Fruit fly (Drosophila melanogaster) Kc167 (cell line): ENCODE measurements around the gene RhoGAP15B.

Experiments used
- Sin3A ChIP-seq: fragments of >200 bp; optimal IDR thresholded peaks from 2 replicates; lab custom pipeline; 2018; ENCODE audit warnings: missing external identifiers
- h ChIP-seq: fragments of >200 bp; optimal IDR thresholded peaks from 3 replicates; lab custom pipeline; 2018; ENCODE audit warnings: missing external identifiers

DNA sequence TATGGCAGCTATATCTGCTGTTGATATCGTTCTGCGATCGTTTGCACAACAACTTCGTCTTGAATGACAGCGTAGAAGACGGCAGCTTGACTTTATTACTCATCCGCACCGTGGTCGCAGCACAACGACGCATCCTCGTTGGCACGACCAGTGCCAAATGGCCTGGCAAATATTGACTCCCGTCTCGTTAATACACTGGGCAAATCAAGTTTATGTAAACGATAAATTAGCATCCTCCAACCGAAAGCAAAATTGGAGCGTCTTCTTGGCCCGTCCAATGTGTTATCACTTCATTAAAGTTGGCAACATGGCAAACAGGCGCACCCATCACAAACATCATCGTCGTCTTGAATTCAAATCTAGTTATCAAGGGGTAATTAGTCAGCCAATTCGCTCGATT, 25.6 kb upstream of the RhoGAP15B start:
- TF ChIP-seq h (lab: Kevin White, UChicago), result no peak
- no peak for TF ChIP-seq Sin3A (lab: Kevin White, UChicago)
